Worm (Caenorhabditis elegans) whole organism, L1 larva: ENCODE measurements around the gene lgc-10.

Experiments
- C04F5.9 ChIP-seq: sonication (generic microtip); optimal IDR thresholded peaks from 2 replicates; lab custom pipeline; 2016; ENCODE audit warnings: missing genetic modification characterization, missing compliant biosample characterization
- C34B4.2 ChIP-seq: sonication (generic microtip); optimal IDR thresholded peaks from 2 replicates; lab custom pipeline; 2017; ENCODE audit warnings: mild to moderate bottlenecking, missing genetic modification characterization, missing compliant biosample characterization
- aha-1 ChIP-seq: fragments of 150-350 bp; optimal IDR thresholded peaks from 2 replicates; lab custom pipeline; 2014; ENCODE audit warnings: missing biosample characterization, missing genetic modification characterization
- aly-2 ChIP-seq: fragments of 150-350 bp; optimal IDR thresholded peaks from 2 replicates; lab custom pipeline; 2014; ENCODE audit warnings: missing biosample characterization, missing genetic modification characterization
- ceh-8 ChIP-seq: fragments of 200-800 bp; sonication (Bioruptor generic); optimal IDR thresholded peaks from 2 replicates; lab custom pipeline; 2018; ENCODE audit warnings: mild to moderate bottlenecking, missing genetic modification characterization, moderate library complexity, missing compliant biosample characterization
- ceh-82 ChIP-seq, 3 experiments: fragments of 150-350 bp in 1 of 3; sonication (generic microtip) in 2 of 3; optimal IDR thresholded peaks; 2 replicates each; lab custom pipeline; 2014 to 2017; ENCODE audit warnings: missing biosample characterization in 3 of 3, missing genetic modification characterization in 3 of 3
- ceh-88 ChIP-seq: fragments of 200-800 bp; sonication (Bioruptor generic); IDR thresholded peaks from 2 replicates; pipeline ENCODE4 v1.3.6; 2022; ENCODE audit warnings: missing genetic modification characterization, missing compliant biosample characterization
- ces-1 ChIP-seq: fragments of 150-350 bp; optimal IDR thresholded peaks from 2 replicates; lab custom pipeline; 2014; ENCODE audit warnings: missing biosample characterization, missing genetic modification reagents, missing genetic modification characterization
- efl-1 ChIP-seq, 4 experiments: fragments of 150-350 bp; optimal IDR thresholded peaks in 3 of 4; peaks in 1 of 4; 1 replicate in 1 of 4; 2 replicates in 3 of 4; lab custom pipeline; 2014; ENCODE audit warnings: missing biosample characterization in 2 of 4, missing genetic modification characterization in 2 of 4, missing genetic modification reagents in 2 of 4
- elt-3 ChIP-seq, 6 experiments: fragments of 150-350 bp in 1 of 6; sonication (generic microtip); optimal IDR thresholded peaks; 2 replicates each; lab custom pipeline; 2017 to 2018; ENCODE audit warnings: missing biosample characterization in 6 of 6, missing genetic modification characterization in 6 of 6, inconsistent platforms in 1 of 6
- fkh-10 ChIP-seq: sonication (generic microtip); optimal IDR thresholded peaks from 2 replicates; lab custom pipeline; 2017; ENCODE audit warnings: missing biosample characterization, missing genetic modification reagents, missing genetic modification characterization
- fkh-4 ChIP-seq: sonication (generic microtip); optimal IDR thresholded peaks from 2 replicates; lab custom pipeline; 2016; ENCODE audit warnings: missing compliant biosample characterization, missing genetic modification characterization, borderline replicate concordance
- fkh-8 ChIP-seq: sonication (generic microtip); optimal IDR thresholded peaks from 2 replicates; lab custom pipeline; 2016; ENCODE audit warnings: mild to moderate bottlenecking, missing genetic modification characterization, missing compliant biosample characterization
- fos-1 ChIP-seq: fragments of 150-350 bp; optimal IDR thresholded peaks from 2 replicates; lab custom pipeline; 2014; ENCODE audit warnings: missing biosample characterization, missing genetic modification characterization
- hlh-17 ChIP-seq: fragments of 200-800 bp; sonication (Bioruptor generic); optimal IDR thresholded peaks from 2 replicates; lab custom pipeline; 2018; ENCODE audit warnings: missing genetic modification characterization, mild to moderate bottlenecking, missing compliant biosample characterization, moderate library complexity, borderline replicate concordance
- isw-1 ChIP-seq: fragments of 200-800 bp; sonication (Bioruptor generic); IDR thresholded peaks from 2 replicates; pipeline ENCODE4 v1.3.6; 2022; ENCODE audit warnings: missing genetic modification characterization, missing compliant biosample characterization
- lin-13 ChIP-seq: fragments of 150-350 bp; optimal IDR thresholded peaks from 2 replicates; lab custom pipeline; 2014; ENCODE audit warnings: missing biosample characterization, missing genetic modification reagents, missing genetic modification characterization
- lin-14 ChIP-seq: fragments of 200-800 bp; sonication (Bioruptor generic); optimal IDR thresholded peaks from 2 replicates; lab custom pipeline; 2018; ENCODE audit warnings: mild to moderate bottlenecking, missing genetic modification characterization, moderate library complexity, missing compliant biosample characterization
- lin-35 ChIP-seq, 2 experiments: fragments of 150-350 bp; optimal IDR thresholded peaks; 2 replicates each; lab custom pipeline; 2014; ENCODE audit warnings: missing biosample characterization in 2 of 2, missing genetic modification characterization in 2 of 2, missing genetic modification reagents in 2 of 2
- mab-9 ChIP-seq: fragments of 200-800 bp; sonication (Bioruptor generic); IDR thresholded peaks from 2 replicates; pipeline ENCODE4 v1.3.6; 2022; ENCODE audit warnings: missing genetic modification reagents, missing genetic modification characterization, missing compliant biosample characterization
- mdl-1 ChIP-seq, 2 experiments: fragments of 150-350 bp; optimal IDR thresholded peaks; 2 replicates each; lab custom pipeline; 2014 to 2017; ENCODE audit warnings: missing biosample characterization in 2 of 2, missing genetic modification characterization in 2 of 2, inconsistent platforms in 1 of 2
- nhr-20 ChIP-seq: sonication (generic microtip); optimal IDR thresholded peaks from 2 replicates; lab custom pipeline; 2016; ENCODE audit warnings: mild to moderate bottlenecking, missing genetic modification characterization, missing compliant biosample characterization
- nhr-237 ChIP-seq: fragments of 150-350 bp; optimal IDR thresholded peaks from 2 replicates; lab custom pipeline; 2014; ENCODE audit warnings: missing biosample characterization, missing genetic modification characterization
- nhr-28 ChIP-seq: fragments of 150-350 bp; optimal IDR thresholded peaks from 2 replicates; lab custom pipeline; 2014; ENCODE audit warnings: missing biosample characterization, missing genetic modification characterization
- nhr-47 ChIP-seq: sonication (generic microtip); optimal IDR thresholded peaks from 2 replicates; lab custom pipeline; 2016; ENCODE audit warnings: mild to moderate bottlenecking, missing genetic modification characterization, moderate library complexity, missing compliant biosample characterization
- nhr-76 ChIP-seq: sonication (generic microtip); optimal IDR thresholded peaks from 2 replicates; lab custom pipeline; 2017; ENCODE audit warnings: missing biosample characterization, missing genetic modification characterization
- nhr-84 ChIP-seq: sonication (generic microtip); optimal IDR thresholded peaks from 2 replicates; lab custom pipeline; 2017; ENCODE audit warnings: missing biosample characterization, missing genetic modification characterization
- nhr-85 ChIP-seq: sonication (generic microtip); peaks from one replicate; lab custom pipeline; 2016; ENCODE audit warnings: missing genetic modification characterization, inconsistent platforms, missing compliant biosample characterization
- nhr-90 ChIP-seq: sonication (generic microtip); optimal IDR thresholded peaks from 2 replicates; lab custom pipeline; 2016; ENCODE audit warnings: mild to moderate bottlenecking, missing genetic modification characterization, missing compliant biosample characterization; ENCODE audit not compliant: poor library complexity
- pax-3 ChIP-seq: fragments of 200-800 bp; sonication (Bioruptor generic); optimal IDR thresholded peaks from 2 replicates; lab custom pipeline; 2018; ENCODE audit warnings: mild to moderate bottlenecking, missing genetic modification characterization, moderate library complexity, missing compliant biosample characterization
- pqm-1 ChIP-seq: sonication (generic microtip); optimal IDR thresholded peaks from 3 replicates; lab custom pipeline; 2017; ENCODE audit warnings: missing biosample characterization, missing genetic modification characterization
- rnt-1 ChIP-seq: sonication (generic microtip); optimal IDR thresholded peaks from 2 replicates; lab custom pipeline; 2016; ENCODE audit warnings: mild to moderate bottlenecking, missing genetic modification characterization, moderate library complexity, missing compliant biosample characterization
- skn-1 ChIP-seq: fragments of 150-350 bp; optimal IDR thresholded peaks from 2 replicates; lab custom pipeline; 2014; ENCODE audit warnings: missing biosample characterization, missing genetic modification characterization
- snpc-4 ChIP-seq: fragments of 150-350 bp; optimal IDR thresholded peaks from 2 replicates; lab custom pipeline; 2014; ENCODE audit warnings: missing biosample characterization, missing genetic modification characterization
- sup-37 ChIP-seq: fragments of 200-800 bp; sonication (Bioruptor generic); optimal IDR thresholded peaks from 2 replicates; lab custom pipeline; 2018; ENCODE audit warnings: mild to moderate bottlenecking, missing genetic modification characterization, missing compliant biosample characterization
- tbx-2 ChIP-seq: sonication (generic microtip); optimal IDR thresholded peaks from 2 replicates; lab custom pipeline; 2016; ENCODE audit warnings: missing genetic modification characterization, missing compliant biosample characterization
- unc-130 ChIP-seq: fragments of 150-350 bp; optimal IDR thresholded peaks from 2 replicates; lab custom pipeline; 2017; ENCODE audit warnings: missing biosample characterization, missing genetic modification characterization, inconsistent platforms
- unc-30 ChIP-seq: sonication (generic microtip); optimal IDR thresholded peaks from 2 replicates; lab custom pipeline; 2017; ENCODE audit warnings: missing biosample characterization, missing genetic modification characterization
- zip-4 ChIP-seq: fragments of 200-800 bp; sonication (Bioruptor generic); optimal IDR thresholded peaks from 2 replicates; lab custom pipeline; 2018; ENCODE audit warnings: mild to moderate bottlenecking, missing genetic modification characterization, moderate library complexity, missing compliant biosample characterization
- ztf-4 ChIP-seq: fragments of 150-350 bp; optimal IDR thresholded peaks from 2 replicates; lab custom pipeline; 2014; ENCODE audit warnings: missing biosample characterization, missing genetic modification characterization

lgc-10 gene

DNA sequence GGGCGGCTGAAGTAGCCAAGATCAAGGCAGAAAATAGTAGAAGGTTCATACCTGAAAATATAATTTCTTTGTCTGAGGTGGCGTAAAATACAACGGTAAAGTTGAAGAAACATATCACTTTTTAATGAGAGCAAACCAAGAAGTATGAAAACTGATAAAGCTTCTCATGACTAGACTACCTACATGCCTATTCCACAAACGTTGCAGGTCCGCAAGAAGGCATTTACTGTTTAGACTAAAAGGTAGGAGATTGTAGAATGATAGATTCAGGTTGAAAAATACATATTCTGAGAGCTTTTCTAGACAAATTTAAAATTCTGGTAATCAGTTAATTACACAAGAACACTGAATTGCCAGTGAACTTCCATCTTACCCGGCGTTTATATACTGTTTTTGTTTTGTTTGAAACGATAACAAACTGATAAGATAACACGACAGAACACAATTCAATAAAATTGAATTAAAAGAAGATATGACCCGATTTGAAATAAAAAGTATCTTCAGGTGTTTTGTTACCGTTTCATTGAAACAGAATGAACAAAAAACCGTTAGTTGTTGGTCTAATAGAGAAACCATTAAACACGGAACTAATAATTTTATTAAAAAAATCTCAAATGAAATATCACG is 31.2 kb downstream of the lgc-10 start, which contains the start of gene acp-6:
acp-6 (minus strand) TSS at position 51 of the 627 bp plus-strand sequence.
- TF ChIP-seq lin-13 (GFP tag; lab: Kevin White, UChicago) (no peak), elt-3 (tag; optimal IDR thresholded peaks at IDR 0.05; lab: Kevin White, UChicago) (peak in 2 of 6 experiments; percentile 50 to 69), unc-30 (tag; lab: Kevin White, UChicago) (no peak)

DNA sequence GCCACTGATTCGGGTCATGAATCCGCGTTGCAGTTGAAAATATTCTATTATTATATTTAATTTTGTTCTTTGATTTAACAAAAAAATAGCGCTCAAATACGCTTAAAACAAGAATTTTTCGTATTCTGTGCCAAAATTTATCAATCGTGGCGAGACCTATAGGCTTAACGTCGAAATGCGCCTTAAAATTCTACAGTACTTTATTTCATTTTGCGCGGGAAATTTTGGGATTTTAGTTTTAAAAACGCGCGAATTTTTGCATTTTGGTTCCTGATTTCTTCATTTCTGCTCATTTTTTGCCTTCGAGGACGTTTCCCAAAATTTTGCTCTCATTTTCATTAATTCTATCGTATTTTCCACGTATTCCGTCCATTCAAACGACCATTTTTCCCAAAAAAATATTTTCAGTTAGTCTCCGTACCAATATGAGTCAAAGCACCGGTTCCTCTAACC is 36.2 kb downstream of the lgc-10 start, which contains the start of gene puf-11:
puf-11 (plus strand) TSS at position 403 of the 453 bp plus-strand sequence.
- TF ChIP-seq zip-4 (no peak), unc-130 (tag; lab: Kevin White, UChicago) (no peak), fos-1 (tag; lab: Kevin White, UChicago) (no peak), ztf-4 (tag; lab: Kevin White, UChicago) (no peak)

DNA sequence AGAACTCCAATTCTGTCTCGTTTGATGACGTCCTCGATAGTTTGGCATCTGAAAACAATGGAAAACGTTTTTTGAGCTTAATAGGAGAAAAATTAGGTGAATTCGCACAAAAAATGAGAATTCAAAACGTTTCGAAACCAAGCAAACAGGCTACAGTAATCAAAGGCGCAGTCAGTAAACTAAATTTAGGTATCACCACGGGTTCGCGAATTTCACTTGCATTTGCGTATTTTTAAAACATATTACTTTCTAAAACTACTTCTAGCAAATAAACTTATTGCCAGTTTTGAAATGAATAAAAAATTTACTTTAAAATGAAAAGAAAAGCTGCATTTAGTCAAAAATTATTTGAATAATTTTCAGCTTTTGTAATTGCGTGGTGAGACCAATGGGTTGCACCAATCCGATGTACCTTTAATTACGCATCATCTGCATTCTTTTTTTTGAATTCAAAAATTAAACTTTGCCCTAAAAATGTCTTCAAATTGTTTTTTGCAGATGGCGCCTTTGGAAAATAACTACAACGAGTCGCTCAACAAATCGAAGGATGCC is 38.3 kb downstream of the lgc-10 start, which contains the start of the genes Y73B6BL.23 and htp-2:
Y73B6BL.23 (minus strand) TSS at position 51 of the 552 bp plus-strand sequence.
htp-2 (plus strand) TSS at position 492 of the 552 bp plus-strand sequence.
- TF ChIP-seq nhr-47 (tag; lab: Kevin White, UChicago) (no peak), tbx-2 (no peak), fkh-4 (tag; lab: Kevin White, UChicago) (no peak), lin-14 (no peak), lin-35 (GFP tag; optimal IDR thresholded peaks at IDR 0.05; lab: Kevin White, UChicago) (no peak), aly-2 (tag; lab: Kevin White, UChicago) (no peak), nhr-85 (tag; lab: Kevin White, UChicago) (no peak), nhr-237 (no peak), fos-1 (tag; lab: Kevin White, UChicago) (no peak)
- TF ChIP-seq, all 84 proteins: peak for 0

DNA sequence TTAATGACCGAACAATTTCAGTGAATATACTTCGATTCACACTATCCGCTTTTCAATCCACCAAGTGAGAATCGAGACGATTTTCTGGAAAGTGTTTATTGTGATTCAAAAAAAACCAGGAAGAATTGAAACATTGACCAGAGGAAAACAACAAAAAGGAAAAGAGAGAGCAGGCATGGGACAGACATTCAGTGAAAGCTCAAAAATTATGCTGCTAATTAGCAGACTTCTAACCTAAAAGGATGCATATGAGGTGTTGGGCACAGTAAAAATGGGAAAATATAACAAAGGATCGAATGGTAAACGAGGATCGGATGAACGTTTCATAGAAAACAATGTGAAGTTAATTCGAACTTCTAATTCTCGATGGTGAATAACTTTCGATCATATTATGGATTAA is 39.8 kb downstream of the lgc-10 start:
- no peak for TF ChIP-seq pqm-1
- no peak for TF ChIP-seq fkh-8 (tag; lab: Kevin White, UChicago)
- no peak for TF ChIP-seq skn-1
- no peak for TF ChIP-seq rnt-1 (tag; lab: Kevin White, UChicago)
- TF ChIP-seq nhr-20 (tag; lab: Kevin White, UChicago), result no peak
- TF ChIP-seq ceh-82 (tag; optimal IDR thresholded peaks at IDR 0.05; lab: Kevin White, UChicago), result no peak
- TF ChIP-seq nhr-90 (tag; lab: Kevin White, UChicago), result no peak
- no peak for TF ChIP-seq fkh-10 (GFP tag; lab: Kevin White, UChicago)
- no peak for TF ChIP-seq nhr-76 (tag; lab: Kevin White, UChicago)
- no peak for TF ChIP-seq hlh-17 (GFP tag; lab: Kevin White, UChicago)

DNA sequence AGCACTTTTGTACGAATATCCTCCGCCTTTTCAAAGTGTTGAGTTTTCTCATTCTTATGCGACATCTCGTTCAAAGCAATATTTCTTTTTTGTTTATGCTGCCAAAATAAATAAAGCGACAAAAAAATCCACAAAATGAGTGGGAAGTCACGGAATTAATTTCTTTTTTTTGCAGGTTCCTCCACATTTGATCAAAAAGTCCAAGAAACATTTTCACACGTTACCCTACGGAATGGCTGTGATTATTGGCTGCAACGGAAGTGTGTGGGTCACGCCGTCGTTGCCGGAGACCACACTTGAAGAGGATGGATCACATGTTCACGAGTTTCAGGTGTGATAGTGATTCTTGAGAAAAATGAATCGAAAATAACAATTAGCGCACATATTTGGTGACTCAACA is 40.8 kb downstream of the lgc-10 start, which contains the start of gene Y73B6BL.22:
Y73B6BL.22 (minus strand) TSS at position 101 of the 400 bp plus-strand sequence.
- TF ChIP-seq ceh-82 (tag; optimal IDR thresholded peaks at IDR 0.05; lab: Kevin White, UChicago), result no peak
- no peak for TF ChIP-seq sup-37 (GFP tag; lab: Kevin White, UChicago)
- TF ChIP-seq C04F5.9 (tag; lab: Kevin White, UChicago), result no peak
- no peak for TF ChIP-seq ztf-4 (tag; lab: Kevin White, UChicago)
- TF ChIP-seq aly-2 (tag; lab: Kevin White, UChicago), result no peak
- TF ChIP-seq pax-3, result no peak
- no peak for TF ChIP-seq nhr-28 (tag; lab: Kevin White, UChicago)

DNA sequence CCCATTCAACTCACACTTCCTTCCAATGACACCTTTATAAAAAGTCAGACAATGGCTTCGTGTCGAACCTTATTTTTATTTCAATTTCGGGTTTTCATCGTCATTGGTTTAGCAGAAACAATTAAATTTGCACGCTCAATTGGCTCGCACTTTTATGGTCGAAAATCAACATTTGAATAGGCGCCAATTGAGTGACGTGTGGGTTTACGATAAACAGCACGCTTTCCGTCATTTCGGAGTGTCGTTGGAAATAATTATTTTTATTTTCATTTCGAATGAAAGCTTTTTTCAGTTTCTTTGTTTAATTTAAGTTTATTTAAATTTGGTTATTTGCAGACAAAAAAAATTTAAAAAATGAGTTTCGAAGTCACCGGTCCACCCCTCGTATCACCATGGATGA is 42.2 kb downstream of the lgc-10 start, which contains the start of gene exos-2:
exos-2 (plus strand) TSS at position 330 of the 400 bp plus-strand sequence.
- TF ChIP-seq mab-9 (GFP tag; lab: Robert Waterston, UW), result no peak
- peak; percentile 85 to 97 for TF ChIP-seq efl-1 (optimal IDR thresholded peaks at IDR 0.05; lab: Kevin White, UChicago)
- peak; percentile 97 to 99 for TF ChIP-seq efl-1 (GFP tag; optimal IDR thresholded peaks at IDR 0.05 in 1 of 2; lab: Kevin White, UChicago)
- peak in 1 of 2 experiments; percentile 13 for TF ChIP-seq mdl-1 (tag; optimal IDR thresholded peaks at IDR 0.05; lab: Kevin White, UChicago)
- TF ChIP-seq isw-1 (GFP tag; lab: Robert Waterston, UW), result peak; percentile 69
- TF ChIP-seq ceh-88 (GFP tag; lab: Robert Waterston, UW), result peak; percentile 32; the same call in 1 of the 2 replicates
- TF ChIP-seq nhr-47 (tag; lab: Kevin White, UChicago), result peak; percentile 77
- TF ChIP-seq C34B4.2, result no peak
- TF ChIP-seq ceh-8 (GFP tag; lab: Kevin White, UChicago), result peak; percentile 22
- TF ChIP-seq fkh-8 (tag; lab: Kevin White, UChicago), result no peak
- no peak for TF ChIP-seq pax-3
- TF ChIP-seq aha-1 (tag; lab: Kevin White, UChicago), result no peak
- TF ChIP-seq snpc-4 (tag; lab: Kevin White, UChicago), result no peak
- no peak for TF ChIP-seq nhr-84 (tag; lab: Kevin White, UChicago)
- TF ChIP-seq ces-1 (GFP tag; lab: Kevin White, UChicago), result no peak
- peak; percentile 19 for TF ChIP-seq C04F5.9 (tag; lab: Kevin White, UChicago)
